Worm (Caenorhabditis elegans): Measurements from ENCODE around the gene C33D3.3.

The C33D3.3 gene

DNA sequence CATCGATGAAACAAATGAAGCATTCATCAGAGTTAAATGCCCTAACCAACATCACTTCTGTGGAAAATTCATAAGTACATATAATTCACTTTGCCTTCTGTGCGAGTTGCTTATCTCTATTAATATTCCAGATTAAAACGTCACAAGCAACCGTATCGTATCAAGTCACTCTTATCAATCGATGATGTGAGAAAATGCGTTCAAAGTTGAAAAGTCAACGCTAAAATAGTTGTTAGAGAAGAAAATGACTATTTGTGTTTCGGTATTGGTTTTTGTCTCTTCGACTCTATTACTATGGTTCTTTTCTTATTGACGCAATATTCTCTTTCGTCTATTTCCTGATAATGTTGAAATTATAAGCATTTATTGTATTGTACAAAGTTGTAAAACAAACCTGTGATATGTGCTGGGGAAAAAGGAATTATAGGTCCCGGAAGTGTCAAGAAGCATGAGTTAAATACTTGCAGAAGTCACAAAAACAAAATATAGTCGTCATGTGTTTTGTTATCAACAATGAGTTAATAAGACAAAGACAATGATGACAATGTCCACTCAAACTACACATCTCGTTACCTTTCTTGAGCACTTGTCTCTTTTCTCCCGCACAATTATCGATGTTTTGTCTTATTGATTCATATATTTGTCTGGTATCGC, 47.2 kb downstream of the C33D3.3 start (continued):
- TF ChIP-seq let-607 (tag; optimal IDR thresholded peaks at IDR 0.05) (no peak), F52B5.7 (tag; optimal IDR thresholded peaks at IDR 0.05) (no peak), ZK185.1 (tag; optimal IDR thresholded peaks at IDR 0.05; ENCODE audit: poor library complexity, severe bottlenecking) (peak; percentile 1), sdz-38 (tag; optimal IDR thresholded peaks at IDR 0.05) (no peak), unc-62 (GFP tag; optimal IDR thresholded peaks at IDR 0.05) (peak; percentile 35), bed-2 (GFP tag; IDR thresholded peaks at IDR 0.05) (no peak), ztf-18 (tag; optimal IDR thresholded peaks at IDR 0.05) (no peak)

DNA sequence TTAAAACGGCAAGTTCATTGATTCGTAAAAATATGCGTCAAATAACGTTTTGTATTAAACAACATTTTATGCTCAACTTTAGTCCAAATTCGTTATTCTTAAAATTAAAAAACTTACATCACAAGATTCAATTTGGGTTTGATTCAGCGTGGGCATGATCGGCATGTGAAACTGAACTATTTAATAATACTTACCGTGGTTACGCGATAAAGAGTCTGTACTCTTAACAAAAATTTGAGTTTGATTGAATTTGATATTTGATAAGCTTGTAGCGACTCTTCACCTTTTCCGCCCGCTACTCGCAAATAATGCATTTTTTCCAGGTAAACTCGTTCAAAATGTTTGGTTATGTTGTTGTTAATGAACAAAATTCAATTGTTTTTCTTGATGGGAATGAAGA, 48.3 kb downstream of the C33D3.3 start, which contains the start of gene glo-3:
Gene glo-3 (plus strand): TSS at position 253 of the 400 bp plus-strand sequence.
- no peak for TF ChIP-seq nfyb-1 (GFP tag; IDR thresholded peaks at IDR 0.05)
- peak; percentile 47 for TF ChIP-seq nhr-80 (tag; optimal IDR thresholded peaks at IDR 0.05)

DNA sequence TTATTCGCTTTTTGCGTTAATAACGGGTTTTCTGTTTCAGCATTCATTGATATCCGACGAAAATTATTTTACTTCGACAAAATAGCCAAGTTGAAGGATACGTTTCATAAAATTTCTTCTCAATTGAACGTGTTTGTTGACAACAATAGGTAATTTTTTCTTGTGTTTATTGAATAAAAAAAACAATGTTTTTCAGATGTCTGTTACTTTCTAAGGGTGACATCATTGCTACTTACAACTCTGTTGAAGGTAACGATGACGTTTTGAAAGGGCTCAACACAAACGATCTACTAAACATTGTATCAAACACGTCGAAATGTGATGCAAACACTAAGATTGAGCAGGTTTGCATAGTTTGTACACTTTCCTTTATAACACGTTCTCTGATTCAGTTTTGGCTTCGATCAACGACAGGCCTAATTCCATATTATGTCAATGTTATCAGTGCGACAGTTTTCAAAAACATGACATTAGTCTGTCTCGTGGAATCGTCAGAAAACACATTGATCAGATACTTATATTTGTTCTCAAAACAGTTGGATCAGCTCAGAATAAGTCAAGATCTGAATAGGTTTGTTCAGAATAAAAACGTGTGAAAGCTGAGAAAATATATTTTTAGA, 49.6 kb downstream of the C33D3.3 start:
- TF ChIP-seq nhr-80 (tag; optimal IDR thresholded peaks at IDR 0.05) = peak; percentile 62
- TF ChIP-seq B0261.1 (tag; optimal IDR thresholded peaks at IDR 0.05) = no peak

Measured in whole organism, young adult.